Fruit fly (Drosophila melanogaster): ENCODE results near the gene CG13398.

The CG13398 gene

DNA sequence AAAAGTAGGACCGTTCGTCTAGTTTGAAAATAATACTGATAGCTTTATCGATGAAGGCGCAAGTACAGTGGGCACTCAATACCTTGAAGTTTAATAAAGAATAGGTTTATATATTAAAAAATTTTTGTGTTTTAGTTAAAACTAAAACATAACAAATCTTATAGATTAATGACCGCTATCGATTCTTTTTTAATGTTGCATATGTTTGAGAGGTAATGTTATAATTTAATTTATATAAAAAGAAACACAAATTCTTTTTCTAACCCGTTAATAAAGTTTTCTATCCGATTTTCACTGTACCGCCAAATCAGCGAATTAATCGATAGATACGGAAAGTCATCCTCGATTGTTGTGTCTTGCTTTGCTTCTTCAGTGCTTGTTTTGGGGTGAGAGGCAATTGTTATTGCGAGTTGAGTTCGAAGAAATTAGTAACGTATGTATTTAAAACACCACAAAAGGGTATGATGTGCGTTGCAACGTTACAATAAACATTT lies 30.9 kb downstream of the CG13398 start, which contains the start of the genes Dad1 and CG13384 (continued):
- peak; percentile 47 for TF ChIP-seq Gsc (GFP tag; IDR thresholded peaks at IDR 0.05)
- TF ChIP-seq Xbp1 (GFP tag; optimal IDR thresholded peaks at IDR 0.05) = peak; percentile 95
- peak; percentile 46 to 74 for TF ChIP-seq chif (GFP tag; optimal IDR thresholded peaks at IDR 0.05)
- no peak for TF ChIP-seq sna (GFP tag; IDR thresholded peaks at IDR 0.05; ENCODE audit: partially characterized antibody)
- TF ChIP-seq gro (GFP tag; optimal IDR thresholded peaks at IDR 0.05) = peak; percentile 20
- peak; percentile 78 for TF ChIP-seq gsb (GFP tag; IDR thresholded peaks at IDR 0.05)
- peak; percentile 86 for TF ChIP-seq GATAe (GFP tag; conservative IDR thresholded peaks at IDR 0.05)
- TF ChIP-seq CG32532 (GFP tag; IDR thresholded peaks at IDR 0.05) = peak; percentile 96
- peak; percentile 90 for TF ChIP-seq exex (tag; optimal IDR thresholded peaks at IDR 0.05)
- TF ChIP-seq NFAT (GFP tag; IDR thresholded peaks at IDR 0.05) = peak; percentile 81
- no peak for TF ChIP-seq tna (GFP tag; IDR thresholded peaks at IDR 0.05; ENCODE audit: partially characterized antibody)
- TF ChIP-seq H2.0 (GFP tag; IDR thresholded peaks at IDR 0.05) = peak; percentile 89
- TF ChIP-seq CG4328 (GFP tag; optimal IDR thresholded peaks at IDR 0.05) = peak; percentile 89
- TF ChIP-seq da (GFP tag; optimal IDR thresholded peaks at IDR 0.05) = no peak
- peak; percentile 100 for TF ChIP-seq grau (tag; optimal IDR thresholded peaks at IDR 0.05)
- TF ChIP-seq cg (GFP tag; optimal IDR thresholded peaks at IDR 0.05) = no peak
- peak; percentile 44 for TF ChIP-seq Sry-β (GFP tag; optimal IDR thresholded peaks at IDR 0.05)
- TF ChIP-seq gfzf (GFP tag; optimal IDR thresholded peaks at IDR 0.05) = peak; percentile 65
- TF ChIP-seq CG10979 (tag; optimal IDR thresholded peaks at IDR 0.05) = peak; percentile 90
- peak; percentile 77 for TF ChIP-seq CG12744 (GFP tag; optimal IDR thresholded peaks at IDR 0.05)
- no peak for TF ChIP-seq repo (GFP tag; optimal IDR thresholded peaks at IDR 0.05)
- peak; percentile 96 for TF ChIP-seq nmo (GFP tag; optimal IDR thresholded peaks at IDR 0.05)
- TF ChIP-seq Chrac-16 (GFP tag; optimal IDR thresholded peaks at IDR 0.05) = peak; percentile 91
- peak; percentile 88 for TF ChIP-seq tio (GFP tag; optimal IDR thresholded peaks at IDR 0.05)
- peak; percentile 83 for TF ChIP-seq run (tag; optimal IDR thresholded peaks at IDR 0.05)
- TF ChIP-seq stwl (tag; optimal IDR thresholded peaks at IDR 0.05) = peak; percentile 79
- peak; percentile 88 for TF ChIP-seq HLH3B (GFP tag; IDR thresholded peaks at IDR 0.05)
- TF ChIP-seq B-H2 (GFP tag; optimal IDR thresholded peaks at IDR 0.05) = peak; percentile 96
- peak; percentile 45 for TF ChIP-seq tx (GFP tag; optimal IDR thresholded peaks at IDR 0.05)
- TF ChIP-seq Ssrp (tag; optimal IDR thresholded peaks at IDR 0.05) = peak; percentile 90
- TF ChIP-seq CkIIα-i1 (GFP tag; IDR thresholded peaks at IDR 0.05) = no peak
- TF ChIP-seq bcd (GFP tag; optimal IDR thresholded peaks at IDR 0.05) = peak; percentile 92
- peak; percentile 81 for TF ChIP-seq CG1529 (GFP tag; optimal IDR thresholded peaks at IDR 0.05)
- TF ChIP-seq HHEX (GFP tag; optimal IDR thresholded peaks at IDR 0.05) = peak; percentile 79
- peak; percentile 84 for TF ChIP-seq Max (GFP tag; optimal IDR thresholded peaks at IDR 0.05)
- peak; percentile 84 for TF ChIP-seq nom (GFP tag; optimal IDR thresholded peaks at IDR 0.05)
- TF ChIP-seq CG9876 (GFP tag; optimal IDR thresholded peaks at IDR 0.05) = peak; percentile 1
- TF ChIP-seq NfI (GFP tag; optimal IDR thresholded peaks at IDR 0.05) = peak; percentile 91
- TF ChIP-seq tap (tag; optimal IDR thresholded peaks at IDR 0.05) = peak; percentile 90
- TF ChIP-seq onecut (GFP tag; IDR thresholded peaks at IDR 0.05) = peak; percentile 71
- TF ChIP-seq CG2116 (GFP tag; optimal IDR thresholded peaks at IDR 0.05) = peak; percentile 91
- TF ChIP-seq CG17829 (tag; optimal IDR thresholded peaks at IDR 0.05) = peak; percentile 96
- peak; percentile 87 for TF ChIP-seq CG17328 (GFP tag; IDR thresholded peaks at IDR 0.05)
- no peak for TF ChIP-seq bigmax (GFP tag; optimal IDR thresholded peaks at IDR 0.05)
- TF ChIP-seq so (GFP tag; IDR thresholded peaks at IDR 0.05) = peak; percentile 78; the same call in 2 of the 3 replicates
- TF ChIP-seq her (GFP tag; optimal IDR thresholded peaks at IDR 0.05) = peak; percentile 26
- TF ChIP-seq CG12071 (GFP tag; optimal IDR thresholded peaks at IDR 0.05) = peak; percentile 10
- TF ChIP-seq mld (GFP tag; IDR thresholded peaks at IDR 0.05; ENCODE audit: partially characterized antibody) = no peak
- TF ChIP-seq crc (GFP tag; optimal IDR thresholded peaks at IDR 0.05) = no peak
- peak; percentile 28 for TF ChIP-seq Myb (GFP tag; optimal IDR thresholded peaks at IDR 0.05)
- TF ChIP-seq fu2 (GFP tag; optimal IDR thresholded peaks at IDR 0.05) = peak; percentile 18

Measured in whole organism, embryonic.